Worm (Caenorhabditis elegans) whole organism, early embryonic: ENCODE measurements around the gene T09A12.1.
A peak's percentile ranks its signal among the peaks of the same experiment; 100 is the strongest.

Experiments used
- B0310.2 ChIP-seq: sonication (generic microtip); optimal IDR thresholded peaks from 2 replicates; lab custom pipeline; 2016; ENCODE audit warnings: mild to moderate bottlenecking, missing genetic modification characterization, missing compliant biosample characterization
- F13C5.2 ChIP-seq: sonication (generic microtip); optimal IDR thresholded peaks from 2 replicates; lab custom pipeline; 2017; ENCODE audit warnings: mild to moderate bottlenecking, missing genetic modification characterization, inconsistent platforms, missing compliant biosample characterization
- aly-1 ChIP-seq: sonication (generic microtip); optimal IDR thresholded peaks from 2 replicates; lab custom pipeline; 2016; ENCODE audit warnings: missing genetic modification characterization, missing compliant biosample characterization
- ama-1 ChIP-seq: fragments of 150-350 bp; optimal IDR thresholded peaks from 2 replicates; lab custom pipeline; 2014
- ceh-13 ChIP-seq: fragments of 200-800 bp; sonication (Bioruptor generic); optimal IDR thresholded peaks from 2 replicates; lab custom pipeline; 2018; ENCODE audit warnings: mild to moderate bottlenecking, missing genetic modification characterization, missing compliant biosample characterization
- ceh-36 ChIP-seq: sonication (generic microtip); optimal IDR thresholded peaks from 2 replicates; lab custom pipeline; 2016; ENCODE audit warnings: missing genetic modification characterization, inconsistent platforms, missing compliant biosample characterization
- ets-7 ChIP-seq: sonication (generic microtip); optimal IDR thresholded peaks from 2 replicates; lab custom pipeline; 2016; ENCODE audit warnings: missing genotype, missing genetic modification characterization, missing compliant biosample characterization
- flt-1 ChIP-seq: fragments of 200-800 bp; sonication (Bioruptor generic); IDR thresholded peaks from 2 replicates; pipeline ENCODE4 v1.3.6; 2022; ENCODE audit warnings: missing genetic modification characterization, missing compliant biosample characterization
- hmbx-1 ChIP-seq: sonication (generic microtip); optimal IDR thresholded peaks from 2 replicates; lab custom pipeline; 2016; ENCODE audit warnings: mild to moderate bottlenecking, missing genetic modification characterization, missing compliant biosample characterization
- hmg-4 ChIP-seq: fragments of 200-800 bp; sonication (Bioruptor generic); optimal IDR thresholded peaks from 2 replicates; lab custom pipeline; 2018; ENCODE audit warnings: mild to moderate bottlenecking, missing genetic modification characterization, missing compliant biosample characterization
- hnd-1 ChIP-seq: sonication (generic microtip); optimal IDR thresholded peaks from 2 replicates; lab custom pipeline; 2016; ENCODE audit warnings: missing genetic modification characterization, missing compliant biosample characterization
- pes-1 ChIP-seq: fragments of 200-800 bp; sonication (Bioruptor generic); IDR thresholded peaks from 2 replicates; pipeline ENCODE4 v1.3.6; 2022; ENCODE audit warnings: missing genetic modification reagents, missing genetic modification characterization, missing compliant biosample characterization
- scrt-1 ChIP-seq: fragments of 200-800 bp; sonication (Bioruptor generic); IDR thresholded peaks from 2 replicates; pipeline ENCODE4 v1.3.6; 2022; ENCODE audit warnings: missing genetic modification characterization, missing compliant biosample characterization
- sea-1 ChIP-seq: fragments of 200-800 bp; sonication (Bioruptor generic); conservative IDR thresholded peaks from 2 replicates; pipeline ENCODE4 v1.3.6; 2022; ENCODE audit warnings: missing genetic modification characterization, missing compliant biosample characterization
- tbx-11 ChIP-seq: fragments of 200-800 bp; sonication (Bioruptor generic); IDR thresholded peaks from 2 replicates; pipeline ENCODE4 v1.3.6; 2022; ENCODE audit warnings: missing genetic modification characterization, missing compliant biosample characterization
- tbx-37 ChIP-seq: fragments of 200-800 bp; sonication (Bioruptor generic); conservative IDR thresholded peaks from 2 replicates; pipeline ENCODE4 v1.3.6; 2022; ENCODE audit warnings: missing genetic modification reagents, missing genetic modification characterization, missing compliant biosample characterization
- tra-4 ChIP-seq: sonication (generic microtip); optimal IDR thresholded peaks from 2 replicates; lab custom pipeline; 2017; ENCODE audit warnings: missing genetic modification characterization, missing compliant biosample characterization

The T09A12.1 gene

ce11 chrIV:8241312-8241833 lies 2.8 kb upstream of the T09A12.1 start:
- no peak for TF ChIP-seq ceh-13 (GFP tag; lab: Kevin White, UChicago)
- no peak for TF ChIP-seq ceh-36
- no peak for TF ChIP-seq flt-1 (GFP tag; lab: Robert Waterston, UW)
- TF ChIP-seq F13C5.2 = no peak
- no peak for TF ChIP-seq pes-1 (GFP tag; lab: Robert Waterston, UW)
- no peak for TF ChIP-seq aly-1
- TF ChIP-seq scrt-1 = no peak
- no peak for TF ChIP-seq ets-7 (tag; lab: Kevin White, UChicago)
- TF ChIP-seq tbx-11 (GFP tag; lab: Robert Waterston, UW) = no peak
- no peak for TF ChIP-seq sea-1
- no peak for TF ChIP-seq hnd-1 (tag; lab: Kevin White, UChicago)
- no peak for TF ChIP-seq tbx-37 (GFP tag; lab: Robert Waterston, UW)
- no peak for TF ChIP-seq hmbx-1 (tag; lab: Kevin White, UChicago)

ce11 chrIV:8243170-8243569 lies 1.0 kb upstream of the T09A12.1 start:
- TF ChIP-seq ama-1 (lab: Kevin White, UChicago) (no peak), pes-1 (GFP tag; lab: Robert Waterston, UW) (no peak), F13C5.2 (no peak), hmg-4 (no peak), B0310.2 (tag; lab: Kevin White, UChicago) (no peak), ets-7 (tag; lab: Kevin White, UChicago) (no peak), aly-1 (no peak), tbx-11 (GFP tag; lab: Robert Waterston, UW) (no peak), hnd-1 (tag; lab: Kevin White, UChicago) (no peak), scrt-1 (no peak), ceh-13 (GFP tag; lab: Kevin White, UChicago) (no peak), tbx-37 (GFP tag; lab: Robert Waterston, UW) (no peak), hmbx-1 (tag; lab: Kevin White, UChicago) (no peak), flt-1 (GFP tag; lab: Robert Waterston, UW) (no peak), sea-1 (no peak)

- TF ChIP-seq tbx-11 (GFP tag; lab: Robert Waterston, UW) (no peak), hmg-4 (no peak), ceh-13 (GFP tag; lab: Kevin White, UChicago) (no peak), sea-1 (no peak), flt-1 (GFP tag; lab: Robert Waterston, UW) (no peak), ceh-36 (no peak), aly-1 (no peak), tra-4 (tag; lab: Kevin White, UChicago) (no peak), B0310.2 (tag; lab: Kevin White, UChicago) (no peak), hmbx-1 (tag; lab: Kevin White, UChicago) (no peak), F13C5.2 (no peak), pes-1 (GFP tag; lab: Robert Waterston, UW) (no peak), scrt-1 (no peak), ama-1 (lab: Kevin White, UChicago) (no peak), ets-7 (tag; lab: Kevin White, UChicago) (no peak), tbx-37 (GFP tag; lab: Robert Waterston, UW) (no peak), hnd-1 (tag; lab: Kevin White, UChicago) (no peak)
Measured at ce11 chrIV:8243599-8243998, 613 bp upstream of the T09A12.1 start, which contains the start of gene T09A12.8. Gene T09A12.8, minus strand, starts transcription at chrIV:8243699.

- TF ChIP-seq flt-1 (GFP tag; lab: Robert Waterston, UW) (no peak), B0310.2 (tag; lab: Kevin White, UChicago) (no peak), ceh-36 (no peak)
Measured at ce11 chrIV:8247341-8247740, 3.1 kb downstream of the T09A12.1 start.

ce11 chrIV:8251346-8251745 lies 7.1 kb downstream of the T09A12.1 start:
- TF ChIP-seq ama-1 (lab: Kevin White, UChicago) = no peak
- TF ChIP-seq aly-1 = no peak
- TF ChIP-seq B0310.2 (tag; lab: Kevin White, UChicago) = no peak
- no peak for TF ChIP-seq ceh-13 (GFP tag; lab: Kevin White, UChicago)
- no peak for TF ChIP-seq hnd-1 (tag; lab: Kevin White, UChicago)
- no peak for TF ChIP-seq F13C5.2
- no peak for TF ChIP-seq hmbx-1 (tag; lab: Kevin White, UChicago)
- no peak for TF ChIP-seq tra-4 (tag; lab: Kevin White, UChicago)
- TF ChIP-seq hmg-4 = no peak

- TF ChIP-seq ceh-36 = peak; percentile 97
- no peak for TF ChIP-seq ama-1 (lab: Kevin White, UChicago)
- peak; percentile 98 for TF ChIP-seq F13C5.2
- TF ChIP-seq tbx-11 (GFP tag; lab: Robert Waterston, UW) = peak; percentile 96
- TF ChIP-seq B0310.2 (tag; lab: Kevin White, UChicago) = peak; percentile 97
- peak; percentile 91 for TF ChIP-seq tra-4 (tag; lab: Kevin White, UChicago)
- peak; percentile 81 for TF ChIP-seq ets-7 (tag; lab: Kevin White, UChicago)
- TF ChIP-seq hnd-1 (tag; lab: Kevin White, UChicago) = peak; percentile 93
- peak; percentile 95 for TF ChIP-seq sea-1
- TF ChIP-seq aly-1 = peak; percentile 91
- TF ChIP-seq flt-1 (GFP tag; lab: Robert Waterston, UW) = peak; percentile 99
- no peak for TF ChIP-seq hmg-4
- peak; percentile 96; the same call in 1 of the 2 replicates for TF ChIP-seq scrt-1
- TF ChIP-seq ceh-13 (GFP tag; lab: Kevin White, UChicago) = peak; percentile 97
- peak; percentile 92 for TF ChIP-seq hmbx-1 (tag; lab: Kevin White, UChicago)
- peak; percentile 97 for TF ChIP-seq pes-1 (GFP tag; lab: Robert Waterston, UW)
- peak; percentile 95 for TF ChIP-seq tbx-37 (GFP tag; lab: Robert Waterston, UW)
Measured at ce11 chrIV:8252856-8253255, 8.6 kb downstream of the T09A12.1 start.

ce11 chrIV:8254193-8254592 lies 10.0 kb downstream of the T09A12.1 start:
- no peak for TF ChIP-seq pes-1 (GFP tag; lab: Robert Waterston, UW)
- no peak for TF ChIP-seq scrt-1
- TF ChIP-seq tbx-37 (GFP tag; lab: Robert Waterston, UW) = no peak
- no peak for TF ChIP-seq ets-7 (tag; lab: Kevin White, UChicago)
- TF ChIP-seq ceh-13 (GFP tag; lab: Kevin White, UChicago) = no peak
- TF ChIP-seq sea-1 = no peak
- no peak for TF ChIP-seq ama-1 (lab: Kevin White, UChicago)
- TF ChIP-seq B0310.2 (tag; lab: Kevin White, UChicago) = no peak
